Worm (Caenorhabditis elegans): ENCODE measurements around the gene B0416.7.

- no peak for TF ChIP-seq flt-1 (GFP tag; IDR thresholded peaks at IDR 0.05)
- no peak for TF ChIP-seq ztf-29 (GFP tag; IDR thresholded peaks at IDR 0.05)
- TF ChIP-seq tab-1 (GFP tag; IDR thresholded peaks at IDR 0.05), result no peak
- no peak for TF ChIP-seq cog-1 (tag; optimal IDR thresholded peaks at IDR 0.05)
- TF ChIP-seq med-1 (GFP tag; optimal IDR thresholded peaks at IDR 0.05; ENCODE audit: insufficient read depth), result no peak
- no peak for TF ChIP-seq T22C8.4 (GFP tag; IDR thresholded peaks at IDR 0.05)
These were observed 38.5 kb upstream of the B0416.7 start for ce11 chrX:9336227-9336626.

All from whole organism, midembryonic.